Worm (Caenorhabditis elegans) whole organism, L2 larva: ENCODE results near the gene H03E18.2.

Experiments used
- F13H6.1 ChIP-seq: sonication (generic microtip); optimal IDR thresholded peaks from 2 replicates; lab custom pipeline; 2016; ENCODE audit warnings: missing genetic modification characterization, missing compliant biosample characterization
- R02D3.7 ChIP-seq: fragments of 150-350 bp; optimal IDR thresholded peaks from 2 replicates; lab custom pipeline; 2014; ENCODE audit warnings: missing biosample characterization, missing genetic modification characterization
- Y55F3AM.14 ChIP-seq: fragments of 200-800 bp; sonication (Bioruptor generic); optimal IDR thresholded peaks from 2 replicates; lab custom pipeline; 2018; ENCODE audit warnings: mild to moderate bottlenecking, missing genetic modification characterization, missing compliant biosample characterization
- ZK546.5 ChIP-seq: sonication (generic microtip); optimal IDR thresholded peaks from 2 replicates; lab custom pipeline; 2017; ENCODE audit warnings: missing biosample characterization, missing genetic modification characterization
- alr-1 ChIP-seq: fragments of 150-350 bp; optimal IDR thresholded peaks from 2 replicates; lab custom pipeline; 2014; ENCODE audit warnings: missing biosample characterization, missing genetic modification characterization
- ama-1 ChIP-seq: fragments of 150-350 bp; optimal IDR thresholded peaks from 2 replicates; lab custom pipeline; 2018; ENCODE audit warnings: inconsistent platforms
- blmp-1 ChIP-seq: sonication (generic microtip); optimal IDR thresholded peaks from 2 replicates; lab custom pipeline; 2017; ENCODE audit warnings: missing genetic modification characterization, mild to moderate bottlenecking, missing compliant biosample characterization, antibody characterized with exemption, moderate library complexity; ENCODE audit not compliant: insufficient read depth
- ceh-16 ChIP-seq: fragments of 150-350 bp; optimal IDR thresholded peaks from 2 replicates; lab custom pipeline; 2014; ENCODE audit warnings: missing biosample characterization, missing genetic modification characterization
- ceh-82 ChIP-seq: fragments of 150-350 bp; optimal IDR thresholded peaks from 2 replicates; lab custom pipeline; 2014; ENCODE audit warnings: missing biosample characterization, missing genetic modification characterization
- dmd-4 ChIP-seq: sonication (generic microtip); optimal IDR thresholded peaks from 2 replicates; lab custom pipeline; 2017; ENCODE audit warnings: missing biosample characterization, missing genetic modification characterization
- elt-1 ChIP-seq: fragments of 150-350 bp; optimal IDR thresholded peaks from 2 replicates; lab custom pipeline; 2014; ENCODE audit warnings: missing biosample characterization, missing genetic modification characterization
- elt-3 ChIP-seq: sonication (generic microtip); optimal IDR thresholded peaks from 2 replicates; lab custom pipeline; 2017; ENCODE audit warnings: missing biosample characterization, missing genetic modification characterization
- gmeb-1 ChIP-seq: fragments of 150-350 bp; optimal IDR thresholded peaks from 2 replicates; lab custom pipeline; 2014; ENCODE audit warnings: missing biosample characterization, missing genetic modification characterization
- lin-11 ChIP-seq: fragments of 150-350 bp; sonication (generic microtip); optimal IDR thresholded peaks from 2 replicates; lab custom pipeline; 2014; ENCODE audit warnings: missing biosample characterization, missing genetic modification characterization, inconsistent platforms, mixed read lengths
- lin-13 ChIP-seq: fragments of 150-350 bp; optimal IDR thresholded peaks from 2 replicates; lab custom pipeline; 2014; ENCODE audit warnings: missing biosample characterization, missing genetic modification reagents, missing genetic modification characterization
- lin-39 ChIP-seq: fragments of 150-350 bp; optimal IDR thresholded peaks from 2 replicates; lab custom pipeline; 2014; ENCODE audit warnings: missing biosample characterization, missing genetic modification reagents, missing genetic modification characterization
- mab-5 ChIP-seq: fragments of 150-350 bp; optimal IDR thresholded peaks from 2 replicates; lab custom pipeline; 2014; ENCODE audit warnings: missing biosample characterization, missing genetic modification characterization
- mbf-1 ChIP-seq: sonication (generic microtip); optimal IDR thresholded peaks from 2 replicates; lab custom pipeline; 2017; ENCODE audit warnings: missing biosample characterization, missing genetic modification characterization
- mdl-1 ChIP-seq, 2 experiments: fragments of 150-350 bp in 1 of 2; sonication (generic microtip) in 1 of 2; optimal IDR thresholded peaks; 2 replicates each; lab custom pipeline; 2017; ENCODE audit warnings: missing biosample characterization in 2 of 2, missing genetic modification characterization in 2 of 2
- nhr-12 ChIP-seq: fragments of 150-350 bp; optimal IDR thresholded peaks from 2 replicates; lab custom pipeline; 2014; ENCODE audit warnings: missing biosample characterization, missing genetic modification characterization
- nhr-129 ChIP-seq: fragments of 150-350 bp; optimal IDR thresholded peaks from 2 replicates; lab custom pipeline; 2014; ENCODE audit warnings: missing biosample characterization, missing genetic modification characterization
- nhr-21 ChIP-seq: fragments of 150-350 bp; optimal IDR thresholded peaks from 2 replicates; lab custom pipeline; 2014; ENCODE audit warnings: missing biosample characterization, missing genetic modification characterization
- nhr-237 ChIP-seq: fragments of 150-350 bp; optimal IDR thresholded peaks from 2 replicates; lab custom pipeline; 2014; ENCODE audit warnings: missing biosample characterization, missing genetic modification characterization
- nhr-6 ChIP-seq: fragments of 150-350 bp; optimal IDR thresholded peaks from 2 replicates; lab custom pipeline; 2014; ENCODE audit warnings: missing biosample characterization, missing genetic modification characterization
- nhr-77 ChIP-seq: fragments of 150-350 bp; optimal IDR thresholded peaks from 2 replicates; lab custom pipeline; 2014; ENCODE audit warnings: missing biosample characterization, missing genetic modification characterization
- peb-1 ChIP-seq: fragments of 150-350 bp; optimal IDR thresholded peaks from 2 replicates; lab custom pipeline; 2014; ENCODE audit warnings: missing biosample characterization, missing genetic modification characterization
- sem-4 ChIP-seq: fragments of 150-350 bp; optimal IDR thresholded peaks from 2 replicates; lab custom pipeline; 2014; ENCODE audit warnings: missing biosample characterization, missing genetic modification reagents, missing genetic modification characterization
- skn-1 ChIP-seq: sonication (generic microtip); optimal IDR thresholded peaks from 2 replicates; lab custom pipeline; 2017; ENCODE audit warnings: missing biosample characterization, missing genetic modification characterization
- sma-3 ChIP-seq: sonication (generic microtip); optimal IDR thresholded peaks from 2 replicates; lab custom pipeline; 2016; ENCODE audit warnings: missing genetic modification reagents, missing genetic modification characterization, missing compliant biosample characterization
- sma-9 ChIP-seq, 2 experiments: fragments of 150-350 bp in 1 of 2; sonication (generic microtip) in 1 of 2; optimal IDR thresholded peaks; 2 replicates each; lab custom pipeline; 2014 to 2016; ENCODE audit warnings: missing genetic modification characterization in 2 of 2, mild to moderate bottlenecking in 1 of 2, missing biosample characterization in 1 of 2, missing compliant biosample characterization in 1 of 2, missing genetic modification reagents in 1 of 2, moderate library complexity in 1 of 2
- snpc-4 ChIP-seq: fragments of 150-350 bp; optimal IDR thresholded peaks from 2 replicates; lab custom pipeline; 2014; ENCODE audit warnings: missing biosample characterization, missing genetic modification characterization
- unc-39 ChIP-seq: fragments of 150-350 bp; optimal IDR thresholded peaks from 2 replicates; lab custom pipeline; 2014; ENCODE audit warnings: missing biosample characterization, missing genetic modification characterization
- unc-55 ChIP-seq: fragments of 150-350 bp; sonication (generic microtip); optimal IDR thresholded peaks from 3 replicates; lab custom pipeline; 2014; ENCODE audit warnings: missing biosample characterization, missing genetic modification reagents, missing genetic modification characterization
- unc-62 ChIP-seq: fragments of 150-350 bp; optimal IDR thresholded peaks from 2 replicates; lab custom pipeline; 2014; ENCODE audit warnings: missing biosample characterization, missing genetic modification reagents, missing genetic modification characterization
- zag-1 ChIP-seq: fragments of 150-350 bp; optimal IDR thresholded peaks from 2 replicates; lab custom pipeline; 2014; ENCODE audit warnings: missing biosample characterization, missing genetic modification characterization
- ztf-11 ChIP-seq: sonication (generic microtip); optimal IDR thresholded peaks from 2 replicates; lab custom pipeline; 2017; ENCODE audit warnings: missing biosample characterization, missing genetic modification characterization
- ztf-4 ChIP-seq: fragments of 150-350 bp; optimal IDR thresholded peaks from 2 replicates; lab custom pipeline; 2014; ENCODE audit warnings: missing biosample characterization, missing genetic modification characterization

The H03E18.2 gene

DNA sequence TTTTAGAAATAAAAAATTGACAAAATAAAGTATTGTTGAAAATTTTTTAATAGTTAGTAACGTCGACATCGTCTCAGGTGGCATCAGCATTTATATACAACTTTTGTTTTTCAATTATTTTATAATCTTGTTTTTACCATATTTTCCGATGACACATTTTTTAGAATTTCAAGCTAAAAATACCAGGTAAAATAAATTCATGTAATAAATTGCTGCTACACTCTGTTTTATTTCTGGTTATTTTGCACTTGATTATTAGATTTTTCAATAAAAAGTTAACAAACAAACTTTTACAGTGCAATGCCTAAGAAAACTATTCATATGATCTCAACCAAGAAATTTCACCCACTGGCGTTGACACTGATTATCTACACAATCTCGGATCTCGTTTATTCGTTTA, 1.3 kb upstream of the H03E18.2 start, which contains the start of gene C03G5.14:
C03G5.14 (plus strand) TSS at position 301 of the 400 bp plus-strand sequence.
- no peak for TF ChIP-seq nhr-237 (tag; lab: Kevin White, UChicago)
- TF ChIP-seq unc-39 (tag; lab: Kevin White, UChicago), result no peak
- TF ChIP-seq peb-1 (tag; lab: Kevin White, UChicago), result no peak
- TF ChIP-seq skn-1 (tag; lab: Kevin White, UChicago), result no peak
- TF ChIP-seq mbf-1, result no peak
- no peak for TF ChIP-seq lin-39
- no peak for TF ChIP-seq sem-4 (tag; lab: Kevin White, UChicago)

- TF ChIP-seq lin-39 (no peak), nhr-21 (peak; percentile 9)
These were observed 11.2 kb downstream of the H03E18.2 start for ce11 chrX:8509088-8509487.

- TF ChIP-seq unc-39 (tag; lab: Kevin White, UChicago), result no peak
- TF ChIP-seq nhr-77, result no peak
- TF ChIP-seq nhr-129, result no peak
- TF ChIP-seq lin-11 (tag; lab: Kevin White, UChicago), result no peak
- no peak for TF ChIP-seq lin-39
- no peak for TF ChIP-seq mab-5 (tag; lab: Kevin White, UChicago)
- TF ChIP-seq blmp-1 (tag; lab: Kevin White, UChicago), result no peak
- no peak for TF ChIP-seq sma-3
- TF ChIP-seq lin-13 (GFP tag; lab: Kevin White, UChicago), result no peak
- TF ChIP-seq peb-1 (tag; lab: Kevin White, UChicago), result no peak
- TF ChIP-seq ztf-11, result no peak
- no peak for TF ChIP-seq sma-9 (GFP tag; optimal IDR thresholded peaks at IDR 0.05; lab: Kevin White, UChicago)
- no peak for TF ChIP-seq sma-9 (tag; optimal IDR thresholded peaks at IDR 0.05; lab: Kevin White, UChicago)
- no peak for TF ChIP-seq ZK546.5 (tag; lab: Kevin White, UChicago)
- TF ChIP-seq ceh-82 (tag; lab: Kevin White, UChicago), result no peak
These were observed 12.7 kb downstream of the H03E18.2 start, which contains the start of gene H03E18.1 for ce11 chrX:8507576-8507975. Gene H03E18.1 (plus strand): TSS chrX:8507876.

ce11 chrX:8507053-8507452, 13.2 kb downstream of the H03E18.2 start:
- TF ChIP-seq unc-55 (GFP tag; lab: Kevin White, UChicago) (no peak), ztf-4 (tag; lab: Kevin White, UChicago) (no peak), nhr-21 (no peak), ceh-16 (no peak), elt-1 (tag; lab: Kevin White, UChicago) (no peak), zag-1 (no peak), nhr-237 (tag; lab: Kevin White, UChicago) (no peak), dmd-4 (tag; lab: Kevin White, UChicago) (no peak), Y55F3AM.14 (GFP tag; lab: Kevin White, UChicago) (no peak), elt-3 (tag; lab: Kevin White, UChicago) (no peak), peb-1 (tag; lab: Kevin White, UChicago) (no peak), gmeb-1 (tag; lab: Kevin White, UChicago) (no peak), skn-1 (tag; lab: Kevin White, UChicago) (no peak), lin-11 (tag; lab: Kevin White, UChicago) (no peak), unc-62 (GFP tag; lab: Kevin White, UChicago) (no peak), unc-39 (tag; lab: Kevin White, UChicago) (no peak)

DNA sequence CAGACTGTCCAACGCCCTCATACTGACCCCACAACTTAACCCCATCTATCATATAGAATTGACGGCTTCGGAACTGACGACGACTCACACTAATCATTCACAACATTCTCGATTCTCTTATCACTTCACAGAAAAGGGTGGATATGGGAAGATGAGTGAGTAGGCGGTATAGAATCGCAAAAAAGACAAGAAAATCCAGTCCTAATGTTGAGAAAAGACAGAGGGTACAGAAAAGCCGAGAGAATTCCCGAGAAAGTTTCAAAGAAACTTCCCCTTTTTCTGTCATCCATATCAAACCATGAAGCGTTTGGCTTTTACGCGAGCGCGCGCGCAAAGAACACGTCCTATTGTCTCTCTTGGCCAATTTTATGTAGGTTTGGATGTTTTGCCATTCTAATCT, 16.1 kb downstream of the H03E18.2 start:
- no peak for TF ChIP-seq nhr-12
- TF ChIP-seq nhr-21, result peak; percentile 60
- TF ChIP-seq elt-1 (tag; lab: Kevin White, UChicago), result no peak

DNA sequence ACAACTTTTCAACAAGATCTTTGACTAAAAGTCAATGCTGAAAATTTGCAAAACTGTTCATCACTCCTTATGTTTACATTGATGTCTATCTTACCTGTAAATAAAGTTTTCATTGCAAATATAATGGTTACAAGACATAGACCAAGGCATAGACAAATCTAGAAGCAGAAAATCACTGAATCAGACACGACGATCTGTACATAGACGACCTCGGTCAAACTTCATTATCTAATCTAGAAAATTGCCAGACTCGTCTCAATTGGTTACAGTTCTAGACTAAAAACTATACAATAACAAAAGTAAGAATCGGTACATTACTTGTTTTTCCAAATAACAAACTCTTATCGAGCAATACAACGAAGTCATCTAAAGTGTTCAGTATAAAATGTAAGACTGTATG, 19.4 kb downstream of the H03E18.2 start, which contains the start of gene grd-4:
grd-4 (plus strand) TSS at position 301 of the 400 bp plus-strand sequence.
- TF ChIP-seq zag-1 (no peak), nhr-6 (tag; lab: Kevin White, UChicago) (no peak), ZK546.5 (tag; lab: Kevin White, UChicago) (no peak), F13H6.1 (no peak), ztf-11 (no peak), mdl-1 (tag; optimal IDR thresholded peaks at IDR 0.05; lab: Kevin White, UChicago) (no peak), sem-4 (tag; lab: Kevin White, UChicago) (no peak), ama-1 (no peak), nhr-237 (tag; lab: Kevin White, UChicago) (no peak), R02D3.7 (tag; lab: Kevin White, UChicago) (no peak), skn-1 (tag; lab: Kevin White, UChicago) (no peak), ceh-82 (tag; lab: Kevin White, UChicago) (no peak), snpc-4 (tag; lab: Kevin White, UChicago) (no peak), unc-39 (tag; lab: Kevin White, UChicago) (no peak), alr-1 (tag; lab: Kevin White, UChicago) (no peak), lin-13 (GFP tag; lab: Kevin White, UChicago) (no peak), elt-3 (tag; lab: Kevin White, UChicago) (no peak)
